Worm (Caenorhabditis elegans): ENCODE measurements around the gene T26A5.6.
A peak's percentile ranks its signal among the peaks of the same experiment; 100 is the strongest.

T26A5.6 gene

ce11 chrIII:6462610-6463009 is 12.1 kb upstream of the T26A5.6 start, which contains the start of gene T26A5.8 (continued):
- peak; percentile 61 for TF ChIP-seq mep-1 (tag; optimal IDR thresholded peaks at IDR 0.05)
- TF ChIP-seq mes-2 (tag; optimal IDR thresholded peaks at IDR 0.05; ENCODE audit: poor library complexity, severe bottlenecking): peak; percentile 19
- no peak for TF ChIP-seq dve-1 (tag; optimal IDR thresholded peaks at IDR 0.05; ENCODE audit: insufficient read depth)
- peak; percentile 60 for TF ChIP-seq lin-38 (GFP tag; IDR thresholded peaks at IDR 0.05)
- peak; percentile 95 for TF ChIP-seq aha-1 (tag)
- TF ChIP-seq T20F7.1 (GFP tag; optimal IDR thresholded peaks at IDR 0.05): no peak

ce11 chrIII:6459820-6460219 is 9.3 kb upstream of the T26A5.6 start, which contains the start of gene algn-1:
algn-1 (plus strand) TSS chrIII:6460120.
- TF ChIP-seq snpc-4 (tag; optimal IDR thresholded peaks at IDR 0.05) (no peak), vab-7 (GFP tag; IDR thresholded peaks at IDR 0.05) (no peak), nhr-6 (tag; optimal IDR thresholded peaks at IDR 0.05) (no peak), unc-39 (tag; optimal IDR thresholded peaks at IDR 0.05) (no peak), snpc-1.2 (GFP tag; IDR thresholded peaks at IDR 0.05) (no peak), aha-1 (tag) (peak; percentile 49), ceh-20 (GFP tag; IDR thresholded peaks at IDR 0.05) (no peak), lin-15B (tag; optimal IDR thresholded peaks at IDR 0.05) (no peak), hmg-1.1 (GFP tag; IDR thresholded peaks at IDR 0.05) (no peak), nhr-76 (tag; optimal IDR thresholded peaks at IDR 0.05) (no peak), F26F4.8 (GFP tag; conservative IDR thresholded peaks at IDR 0.05) (no peak), Y105C5A.15 (GFP tag; IDR thresholded peaks at IDR 0.05) (0 out of 2 replicates have a peak, but pooled peaks have one; percentile 18)

- TF ChIP-seq nhr-6 (tag; optimal IDR thresholded peaks at IDR 0.05) (no peak), F44E2.7 (GFP tag; IDR thresholded peaks at IDR 0.05) (no peak), tag-97 (GFP tag; IDR thresholded peaks at IDR 0.05) (no peak), vab-7 (GFP tag; IDR thresholded peaks at IDR 0.05) (no peak), dmd-9 (GFP tag; IDR thresholded peaks at IDR 0.05) (no peak)
Measured at ce11 chrIII:6454183-6454582, 3.7 kb upstream of the T26A5.6 start, which contains the start of gene jhdm-1. jhdm-1 (plus strand) TSS chrIII:6454483.

ce11 chrIII:6453665-6454064 is 3.2 kb upstream of the T26A5.6 start:
- no peak for TF ChIP-seq php-3 (GFP tag; IDR thresholded peaks at IDR 0.05)
- no peak for TF ChIP-seq skn-1 (tag; optimal IDR thresholded peaks at IDR 0.05)
- TF ChIP-seq nhr-111 (GFP tag; optimal IDR thresholded peaks at IDR 0.05): no peak
- no peak for TF ChIP-seq F44E2.7 (GFP tag; IDR thresholded peaks at IDR 0.05)
- no peak for TF ChIP-seq sdz-12 (GFP tag; optimal IDR thresholded peaks at IDR 0.05)
- peak; percentile 73 for TF ChIP-seq lin-13 (GFP tag; optimal IDR thresholded peaks at IDR 0.05)
- no peak for TF ChIP-seq spr-3 (GFP tag; optimal IDR thresholded peaks at IDR 0.05)
- no peak for TF ChIP-seq lim-7 (GFP tag; IDR thresholded peaks at IDR 0.05)
- TF ChIP-seq lir-3 (tag; optimal IDR thresholded peaks at IDR 0.05): no peak
- peak; percentile 72 for TF ChIP-seq hlh-30 (tag; optimal IDR thresholded peaks at IDR 0.05; ENCODE audit: insufficient read depth)
- TF ChIP-seq nhr-41 (GFP tag; IDR thresholded peaks at IDR 0.05): no peak
- peak; percentile 60 for TF ChIP-seq nhr-25 (tag; optimal IDR thresholded peaks at IDR 0.05; ENCODE audit: borderline replicate concordance, insufficient read depth)
- no peak for TF ChIP-seq zag-1 (tag; optimal IDR thresholded peaks at IDR 0.05)
- TF ChIP-seq pqm-1 (tag; optimal IDR thresholded peaks at IDR 0.05): peak; percentile 27
- no peak for TF ChIP-seq zfp-3 (GFP tag; conservative IDR thresholded peaks at IDR 0.05)
- no peak for TF ChIP-seq F10B5.3 (tag; optimal IDR thresholded peaks at IDR 0.05)
- TF ChIP-seq nhr-28 (tag; optimal IDR thresholded peaks at IDR 0.05): peak; percentile 80
- peak; percentile 76; the same call in 1 of the 2 replicates for TF ChIP-seq arid-1 (GFP tag; conservative IDR thresholded peaks at IDR 0.05)
- TF ChIP-seq daf-8 (GFP tag; IDR thresholded peaks at IDR 0.05): no peak
- no peak for TF ChIP-seq cey-2 (tag; optimal IDR thresholded peaks at IDR 0.05; ENCODE audit: borderline replicate concordance, insufficient read depth)
- no peak for TF ChIP-seq fos-1 (tag; optimal IDR thresholded peaks at IDR 0.05)
- TF ChIP-seq Y105C5A.15 (GFP tag; IDR thresholded peaks at IDR 0.05): no peak
- peak; percentile 91 for TF ChIP-seq dve-1 (tag; optimal IDR thresholded peaks at IDR 0.05; ENCODE audit: insufficient read depth)
- no peak for TF ChIP-seq madf-5 (GFP tag; IDR thresholded peaks at IDR 0.05)
- TF ChIP-seq nhr-48 (tag; optimal IDR thresholded peaks at IDR 0.05): peak; percentile 34
- peak; percentile 82 for TF ChIP-seq nhr-11 (tag; optimal IDR thresholded peaks at IDR 0.05)
- no peak for TF ChIP-seq tag-97 (GFP tag; IDR thresholded peaks at IDR 0.05)
- TF ChIP-seq ztf-7 (tag; optimal IDR thresholded peaks at IDR 0.05): no peak
- TF ChIP-seq F37D6.2 (tag; optimal IDR thresholded peaks at IDR 0.05): no peak
- no peak for TF ChIP-seq ZK337.2 (GFP tag; IDR thresholded peaks at IDR 0.05)

Measured in whole organism, L4 larva.